Worm (Caenorhabditis elegans) whole organism, L2 larva: ENCODE results near the gene C53B7.6.
A peak's percentile ranks its signal among the peaks of the same experiment; 100 is the strongest.

Experiments
- F13H6.1 ChIP-seq: sonication (generic microtip); optimal IDR thresholded peaks from 2 replicates; lab custom pipeline; 2016; ENCODE audit warnings: missing genetic modification characterization, missing compliant biosample characterization
- blmp-1 ChIP-seq: sonication (generic microtip); optimal IDR thresholded peaks from 2 replicates; lab custom pipeline; 2017; ENCODE audit warnings: missing genetic modification characterization, mild to moderate bottlenecking, missing compliant biosample characterization, antibody characterized with exemption, moderate library complexity; ENCODE audit not compliant: insufficient read depth
- lin-13 ChIP-seq: fragments of 150-350 bp; optimal IDR thresholded peaks from 2 replicates; lab custom pipeline; 2014; ENCODE audit warnings: missing biosample characterization, missing genetic modification reagents, missing genetic modification characterization
- lin-39 ChIP-seq: fragments of 150-350 bp; optimal IDR thresholded peaks from 2 replicates; lab custom pipeline; 2014; ENCODE audit warnings: missing biosample characterization, missing genetic modification reagents, missing genetic modification characterization
- nhr-10 ChIP-seq: sonication (generic microtip); optimal IDR thresholded peaks from 2 replicates; lab custom pipeline; 2017; ENCODE audit warnings: missing biosample characterization, missing genetic modification characterization
- nhr-11 ChIP-seq: fragments of 150-350 bp; optimal IDR thresholded peaks from 2 replicates; lab custom pipeline; 2014; ENCODE audit warnings: missing biosample characterization, missing genetic modification characterization
- nhr-12 ChIP-seq: fragments of 150-350 bp; optimal IDR thresholded peaks from 2 replicates; lab custom pipeline; 2014; ENCODE audit warnings: missing biosample characterization, missing genetic modification characterization
- nhr-237 ChIP-seq: fragments of 150-350 bp; optimal IDR thresholded peaks from 2 replicates; lab custom pipeline; 2014; ENCODE audit warnings: missing biosample characterization, missing genetic modification characterization
- nhr-6 ChIP-seq: fragments of 150-350 bp; optimal IDR thresholded peaks from 2 replicates; lab custom pipeline; 2014; ENCODE audit warnings: missing biosample characterization, missing genetic modification characterization
- snpc-4 ChIP-seq: fragments of 150-350 bp; optimal IDR thresholded peaks from 2 replicates; lab custom pipeline; 2014; ENCODE audit warnings: missing biosample characterization, missing genetic modification characterization
- unc-39 ChIP-seq: fragments of 150-350 bp; optimal IDR thresholded peaks from 2 replicates; lab custom pipeline; 2014; ENCODE audit warnings: missing biosample characterization, missing genetic modification characterization

- TF ChIP-seq nhr-237, result no peak
- no peak for TF ChIP-seq lin-13 (GFP tag; lab: Kevin White, UChicago)
- no peak for TF ChIP-seq lin-39 (tag; lab: Kevin White, UChicago)
- no peak for TF ChIP-seq blmp-1 (tag; lab: Kevin White, UChicago)
- TF ChIP-seq nhr-6 (tag; lab: Kevin White, UChicago), result no peak
- peak; percentile 14 for TF ChIP-seq F13H6.1
- TF ChIP-seq nhr-12 (tag; lab: Kevin White, UChicago), result no peak
- TF ChIP-seq nhr-11 (tag; lab: Kevin White, UChicago), result no peak
- TF ChIP-seq unc-39 (tag; lab: Kevin White, UChicago), result no peak
- no peak for TF ChIP-seq snpc-4 (tag; lab: Kevin White, UChicago)
- no peak for TF ChIP-seq nhr-10 (tag; lab: Kevin White, UChicago)
These were observed 24.5 kb upstream of the C53B7.6 start for ce11 chrX:6893074-6893473.
